Fruit fly (Drosophila melanogaster) whole organism, prepupa: ENCODE measurements around the gene CG6321.

Source experiments
- CG10631 ChIP-seq: fragments of 200-800 bp; sonication (Bioruptor generic); optimal IDR thresholded peaks from 2 replicates; lab custom pipeline; 2016; ENCODE audit warnings: missing biosample characterization, missing genetic modification characterization
- CG11294 ChIP-seq: fragments of 200-800 bp; sonication (Bioruptor generic); IDR thresholded peaks from 2 replicates; pipeline ENCODE4 v1.3.6; 2022; ENCODE audit warnings: missing biosample characterization, missing genetic modification characterization
- CG11762 ChIP-seq: fragments of 200-800 bp; sonication (Bioruptor generic); optimal IDR thresholded peaks from 3 replicates; lab custom pipeline; 2016; ENCODE audit warnings: missing biosample characterization, missing genetic modification characterization; ENCODE audit not compliant: insufficient read depth
- CG15336 ChIP-seq: fragments of 200-800 bp; sonication (Bioruptor generic); IDR thresholded peaks from 2 replicates; pipeline ENCODE4 v1.3.6; 2022; ENCODE audit warnings: missing biosample characterization, missing genetic modification characterization
- CG1621 ChIP-seq: fragments of 200-800 bp; sonication (Bioruptor generic); optimal IDR thresholded peaks from 3 replicates; lab custom pipeline; 2018; ENCODE audit warnings: missing biosample characterization, mild to moderate bottlenecking, missing genetic modification characterization
- CG31627 ChIP-seq: fragments of 200-800 bp; sonication (Bioruptor generic); optimal IDR thresholded peaks from 3 replicates; lab custom pipeline; 2016; ENCODE audit warnings: missing biosample characterization, missing genetic modification characterization
- CG32006 ChIP-seq: fragments of 200-800 bp; sonication (Bioruptor generic); optimal IDR thresholded peaks from 3 replicates; lab custom pipeline; 2017; ENCODE audit warnings: missing biosample characterization, mild to moderate bottlenecking, missing genetic modification characterization
- CG34406 ChIP-seq: fragments of 200-800 bp; sonication (Bioruptor generic); optimal IDR thresholded peaks from 3 replicates; lab custom pipeline; 2016; ENCODE audit warnings: missing biosample characterization, missing genetic modification characterization
- CG3919 ChIP-seq: fragments of 200-800 bp; sonication (Bioruptor generic); optimal IDR thresholded peaks from 3 replicates; lab custom pipeline; 2016; ENCODE audit warnings: missing biosample characterization, missing genetic modification characterization
- CG4318 ChIP-seq: fragments of 200-800 bp; sonication (Bioruptor generic); optimal IDR thresholded peaks from 3 replicates; lab custom pipeline; 2017; ENCODE audit warnings: missing biosample characterization, mild to moderate bottlenecking, missing genetic modification characterization
- CG6276 ChIP-seq: fragments of 200-800 bp; sonication (Bioruptor generic); optimal IDR thresholded peaks from 2 replicates; lab custom pipeline; 2017; ENCODE audit warnings: missing biosample characterization, mild to moderate bottlenecking, missing genetic modification characterization
- CG6808 ChIP-seq: fragments of 200-800 bp; sonication (Bioruptor generic); optimal IDR thresholded peaks from 3 replicates; lab custom pipeline; 2017; ENCODE audit warnings: missing biosample characterization, missing genetic modification characterization, mild to moderate bottlenecking, moderate library complexity, missing genetic modification reagents
- CG6854 ChIP-seq: fragments of 200-800 bp; sonication (Bioruptor generic); optimal IDR thresholded peaks from 2 replicates; lab custom pipeline; 2017; ENCODE audit warnings: missing biosample characterization, mild to moderate bottlenecking, missing genetic modification characterization
- CG7368 ChIP-seq: fragments of 200-800 bp; sonication (Bioruptor generic); optimal IDR thresholded peaks from 3 replicates; lab custom pipeline; 2016; ENCODE audit warnings: missing biosample characterization, missing genetic modification characterization
- CG8632 ChIP-seq: fragments of 200-800 bp; sonication (Bioruptor generic); optimal IDR thresholded peaks from 3 replicates; lab custom pipeline; 2016; ENCODE audit warnings: missing biosample characterization, missing genetic modification characterization
- CG9139 ChIP-seq: fragments of 200-800 bp; sonication (Bioruptor generic); optimal IDR thresholded peaks from 3 replicates; lab custom pipeline; 2017; ENCODE audit warnings: missing biosample characterization, mild to moderate bottlenecking, missing genetic modification characterization
- Eip75B ChIP-seq: fragments of 200-800 bp; sonication (Bioruptor generic); optimal IDR thresholded peaks from 3 replicates; lab custom pipeline; 2016; ENCODE audit warnings: missing biosample characterization, missing genetic modification characterization
- Eip78C ChIP-seq: fragments of 200-800 bp; sonication (Bioruptor generic); peaks from one replicate; lab custom pipeline; 2016; ENCODE audit warnings: missing biosample characterization, missing genetic modification characterization
- Eip93F ChIP-seq: fragments of 200-800 bp; sonication (Bioruptor generic); optimal IDR thresholded peaks from 2 replicates; lab custom pipeline; 2016; ENCODE audit warnings: missing biosample characterization, mild to moderate bottlenecking, missing genetic modification characterization
- Ets21C ChIP-seq: fragments of 200-800 bp; sonication (Bioruptor generic); optimal IDR thresholded peaks from 3 replicates; lab custom pipeline; 2016; ENCODE audit warnings: missing biosample characterization, missing genetic modification characterization
- Ets96B ChIP-seq: fragments of 200-800 bp; optimal IDR thresholded peaks from 2 replicates; lab custom pipeline; 2019; ENCODE audit warnings: missing biosample characterization, mild to moderate bottlenecking, missing genetic modification characterization, moderate library complexity
- Gug ChIP-seq: fragments of 200-800 bp; sonication (Bioruptor generic); IDR thresholded peaks from 2 replicates; pipeline ENCODE4 v1.3.6; 2022; ENCODE audit warnings: missing biosample characterization, missing genetic modification characterization
- Hr4 ChIP-seq: fragments of 200-800 bp; sonication (Bioruptor generic); optimal IDR thresholded peaks from 3 replicates; lab custom pipeline; 2016; ENCODE audit warnings: missing biosample characterization, missing genetic modification characterization
- Lpt ChIP-seq: fragments of 200-800 bp; sonication (Bioruptor generic); optimal IDR thresholded peaks from 3 replicates; lab custom pipeline; 2016; ENCODE audit warnings: missing biosample characterization, missing genetic modification characterization
- Met ChIP-seq: fragments of 200-800 bp; sonication (Bioruptor generic); optimal IDR thresholded peaks from 3 replicates; lab custom pipeline; 2016; ENCODE audit warnings: missing biosample characterization, missing genetic modification characterization
- OdsH ChIP-seq: fragments of 200-800 bp; sonication (Bioruptor generic); optimal IDR thresholded peaks from 3 replicates; lab custom pipeline; 2016; ENCODE audit warnings: missing biosample characterization, missing genetic modification characterization
- Smox ChIP-seq: fragments of 200-800 bp; sonication (Bioruptor generic); optimal IDR thresholded peaks from 3 replicates; lab custom pipeline; 2016; ENCODE audit warnings: missing biosample characterization, missing genetic modification characterization
- Sox15 ChIP-seq: fragments of 200-800 bp; sonication (Bioruptor generic); optimal IDR thresholded peaks from 3 replicates; lab custom pipeline; 2016; ENCODE audit warnings: missing biosample characterization, missing genetic modification characterization
- acj6 ChIP-seq: fragments of 200-800 bp; sonication (Bioruptor generic); optimal IDR thresholded peaks from 3 replicates; lab custom pipeline; 2016; ENCODE audit warnings: missing biosample characterization, missing genetic modification characterization
- dac ChIP-seq: fragments of 200-800 bp; sonication (Bioruptor generic); optimal IDR thresholded peaks from 2 replicates; lab custom pipeline; 2017; ENCODE audit warnings: missing biosample characterization, mild to moderate bottlenecking, missing genetic modification characterization
- dsx ChIP-seq: fragments of 200-800 bp; optimal IDR thresholded peaks from 3 replicates; lab custom pipeline; 2019; ENCODE audit warnings: missing biosample characterization, mild to moderate bottlenecking, missing genetic modification characterization, moderate library complexity; ENCODE audit not compliant: poor library complexity, severe bottlenecking
- eg ChIP-seq: fragments of 200-800 bp; sonication (Bioruptor generic); IDR thresholded peaks from 3 replicates; pipeline ENCODE4 v1.3.6; 2022; ENCODE audit warnings: missing biosample characterization, missing genetic modification characterization
- esn ChIP-seq: fragments of 200-800 bp; sonication (Bioruptor generic); optimal IDR thresholded peaks from 2 replicates; lab custom pipeline; 2016; ENCODE audit warnings: missing biosample characterization, mild to moderate bottlenecking, missing genetic modification characterization, moderate library complexity
- fd59A ChIP-seq: fragments of 200-800 bp; sonication (Bioruptor generic); optimal IDR thresholded peaks from 2 replicates; lab custom pipeline; 2017; ENCODE audit warnings: missing biosample characterization, mild to moderate bottlenecking, missing genetic modification characterization, missing genetic modification reagents
- fd85E ChIP-seq: fragments of 200-800 bp; sonication (Bioruptor generic); optimal IDR thresholded peaks from 3 replicates; lab custom pipeline; 2016; ENCODE audit warnings: missing biosample characterization, missing genetic modification characterization
- fkh ChIP-seq: fragments of 200-800 bp; sonication (Bioruptor generic); optimal IDR thresholded peaks from 3 replicates; lab custom pipeline; 2017; ENCODE audit warnings: missing biosample characterization, mild to moderate bottlenecking, missing genetic modification characterization, moderate library complexity
- lz ChIP-seq: fragments of 200-800 bp; sonication (Bioruptor generic); optimal IDR thresholded peaks from 3 replicates; lab custom pipeline; 2016; ENCODE audit warnings: missing biosample characterization, missing genetic modification characterization
- net ChIP-seq: fragments of 200-800 bp; sonication (Bioruptor generic); optimal IDR thresholded peaks from 3 replicates; lab custom pipeline; 2016; ENCODE audit warnings: missing biosample characterization, missing genetic modification characterization
- spab ChIP-seq: fragments of 200-800 bp; sonication (Bioruptor generic); optimal IDR thresholded peaks from 2 replicates; lab custom pipeline; 2017; ENCODE audit warnings: missing biosample characterization, mild to moderate bottlenecking, missing genetic modification characterization, missing genetic modification reagents
- ss ChIP-seq, 2 experiments: fragments of 200-800 bp; sonication (Bioruptor generic); optimal IDR thresholded peaks; 2 replicates in 1 of 2; 3 replicates in 1 of 2; lab custom pipeline; 2017 to 2018; ENCODE audit warnings: mild to moderate bottlenecking in 2 of 2, missing biosample characterization in 2 of 2, missing genetic modification characterization in 2 of 2, moderate library complexity in 1 of 2
- svp ChIP-seq: fragments of 200-800 bp; sonication (Bioruptor generic); peaks from one replicate; lab custom pipeline; 2016; ENCODE audit warnings: missing biosample characterization, missing genetic modification characterization
- topi ChIP-seq: fragments of 200-800 bp; sonication (Bioruptor generic); optimal IDR thresholded peaks from 3 replicates; lab custom pipeline; 2016; ENCODE audit warnings: missing biosample characterization, missing genetic modification characterization
- vri ChIP-seq: fragments of 200-800 bp; sonication (Bioruptor generic); optimal IDR thresholded peaks from 3 replicates; lab custom pipeline; 2016; ENCODE audit warnings: missing biosample characterization, mild to moderate bottlenecking, missing genetic modification characterization

The CG6321 gene

DNA sequence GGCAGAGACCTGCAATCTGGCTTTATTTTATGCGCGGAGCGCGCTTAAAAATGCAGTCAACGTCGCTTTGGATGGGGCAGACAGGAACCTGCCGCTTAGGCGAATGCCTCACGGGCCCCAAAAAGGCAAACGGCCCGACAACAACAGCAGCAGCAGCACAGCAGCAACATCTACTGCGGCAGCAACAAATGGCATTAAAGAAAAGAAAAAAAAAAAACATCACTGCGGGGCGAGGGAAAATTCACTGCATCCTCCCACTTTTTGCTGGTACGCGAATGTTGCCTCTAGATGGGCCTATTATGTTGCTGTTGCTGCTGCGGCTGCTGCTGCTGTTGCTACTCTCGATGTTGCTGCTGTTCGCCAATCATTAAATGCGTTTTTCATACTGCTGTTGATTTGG lies 39.1 kb downstream of the CG6321 start:
- TF ChIP-seq Lpt (no peak), CG6808 (GFP tag; lab: Kevin White, UChicago) (peak; percentile 32), CG6854 (peak; percentile 30), CG6276 (GFP tag; lab: Kevin White, UChicago) (no peak), dsx (GFP tag; lab: Kevin White, UChicago) (peak; percentile 39), ss (GFP tag; optimal IDR thresholded peaks at IDR 0.05; lab: Kevin White, UChicago) (peak in 1 of 2 experiments; percentile 34), svp (GFP tag; lab: Kevin White, UChicago) (peak; percentile 28), eg (GFP tag; lab: Robert Waterston, UW) (0 out of 3 replicates have a peak, but pooled peaks have one; percentile 3), esn (GFP tag; lab: Kevin White, UChicago) (no peak), vri (GFP tag; lab: Kevin White, UChicago) (no peak)

DNA sequence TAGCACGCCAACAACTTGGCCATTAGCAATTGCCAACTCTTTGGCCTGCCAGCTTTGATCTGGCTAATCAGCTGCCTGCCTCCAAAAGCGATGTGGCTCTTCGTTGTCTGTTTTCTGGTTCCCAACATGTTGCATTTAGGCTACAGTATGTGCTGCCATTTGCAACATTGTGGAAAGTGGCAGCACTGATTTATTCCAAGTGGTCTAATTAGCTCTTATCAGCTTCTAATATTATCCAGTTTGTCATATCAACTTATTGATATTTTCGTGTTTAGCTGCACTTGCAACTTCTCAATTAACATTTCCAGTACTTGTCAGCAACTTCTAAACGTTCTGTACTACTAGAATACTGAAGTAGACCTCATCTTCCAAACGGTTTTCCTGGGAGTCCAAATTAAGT lies 41.0 kb downstream of the CG6321 start:
- TF ChIP-seq CG15336 (GFP tag; lab: Robert Waterston, UW) = no peak
- TF ChIP-seq Sox15 (GFP tag; lab: Kevin White, UChicago) = no peak
- TF ChIP-seq Eip78C (GFP tag; lab: Kevin White, UChicago) = no peak
- no peak for TF ChIP-seq CG7368
- TF ChIP-seq CG6276 (GFP tag; lab: Kevin White, UChicago) = no peak
- TF ChIP-seq net (GFP tag; lab: Kevin White, UChicago) = no peak
- no peak for TF ChIP-seq esn (GFP tag; lab: Kevin White, UChicago)
- no peak for TF ChIP-seq CG3919 (GFP tag; lab: Kevin White, UChicago)
- TF ChIP-seq CG1621 = no peak
- TF ChIP-seq Gug (GFP tag; lab: Robert Waterston, UW) = no peak
- no peak for TF ChIP-seq topi (GFP tag; lab: Kevin White, UChicago)
- TF ChIP-seq Lpt = no peak
- no peak for TF ChIP-seq Ets96B (tag; lab: Kevin White, UChicago)
- no peak for TF ChIP-seq CG34406 (GFP tag; lab: Kevin White, UChicago)
- TF ChIP-seq CG11762 (GFP tag; lab: Kevin White, UChicago) = no peak
- TF ChIP-seq fkh (GFP tag; lab: Kevin White, UChicago) = no peak
- no peak for TF ChIP-seq CG4318 (GFP tag; lab: Kevin White, UChicago)
- TF ChIP-seq Ets21C (GFP tag; lab: Kevin White, UChicago) = no peak

DNA sequence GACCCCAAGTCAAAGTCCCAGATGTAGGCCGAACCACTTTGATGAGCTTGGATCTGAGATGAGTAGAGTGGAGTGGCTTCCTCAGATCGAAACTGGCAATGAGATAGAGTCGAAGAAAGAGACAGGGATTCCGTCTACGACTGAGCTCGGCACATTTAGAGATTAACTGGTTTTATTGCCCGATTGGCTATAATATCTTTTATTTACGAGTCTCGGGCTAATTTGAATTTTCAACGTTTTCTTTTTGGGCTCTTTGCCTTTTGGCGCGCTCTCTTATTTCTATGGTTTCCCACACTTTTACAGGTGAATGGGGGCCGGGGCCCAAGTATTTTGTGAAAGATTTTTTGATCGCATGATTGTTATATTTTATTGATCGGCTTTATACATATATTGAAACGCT lies 45.8 kb downstream of the CG6321 start:
- TF ChIP-seq OdsH (no peak), ss (GFP tag; optimal IDR thresholded peaks at IDR 0.05; lab: Kevin White, UChicago) (no peak), CG8632 (no peak)

DNA sequence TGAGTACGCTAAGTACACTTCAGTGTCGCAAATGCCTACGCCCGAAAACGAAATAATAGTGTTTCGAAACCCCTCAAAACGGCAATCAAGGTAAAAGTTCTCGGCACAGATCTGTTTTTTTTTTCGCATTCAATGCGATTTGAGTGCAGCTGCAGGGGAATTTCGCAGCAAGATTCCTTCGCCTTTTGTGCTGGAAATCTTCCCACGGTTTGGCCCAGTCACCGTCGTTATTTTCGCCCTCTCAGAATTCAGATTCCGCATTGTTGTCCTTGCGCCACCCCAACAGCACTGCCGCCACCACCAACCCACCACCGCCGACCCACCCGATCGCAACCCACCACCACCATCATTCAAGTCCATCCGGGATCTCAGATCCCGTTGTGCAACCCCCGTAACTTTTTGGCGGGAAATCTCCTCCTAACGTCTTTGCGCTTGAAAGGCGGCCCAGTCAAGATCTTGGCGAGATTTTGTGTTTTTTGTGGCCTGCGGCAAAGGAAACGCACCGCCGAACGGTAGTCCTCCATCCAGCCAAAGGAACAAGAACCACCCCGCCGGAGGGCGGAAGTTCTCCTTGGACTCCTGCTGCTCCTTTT lies 49.3 kb downstream of the CG6321 start:
- no peak for TF ChIP-seq vri (GFP tag; lab: Kevin White, UChicago)
- no peak for TF ChIP-seq Hr4 (GFP tag; lab: Kevin White, UChicago)

DNA sequence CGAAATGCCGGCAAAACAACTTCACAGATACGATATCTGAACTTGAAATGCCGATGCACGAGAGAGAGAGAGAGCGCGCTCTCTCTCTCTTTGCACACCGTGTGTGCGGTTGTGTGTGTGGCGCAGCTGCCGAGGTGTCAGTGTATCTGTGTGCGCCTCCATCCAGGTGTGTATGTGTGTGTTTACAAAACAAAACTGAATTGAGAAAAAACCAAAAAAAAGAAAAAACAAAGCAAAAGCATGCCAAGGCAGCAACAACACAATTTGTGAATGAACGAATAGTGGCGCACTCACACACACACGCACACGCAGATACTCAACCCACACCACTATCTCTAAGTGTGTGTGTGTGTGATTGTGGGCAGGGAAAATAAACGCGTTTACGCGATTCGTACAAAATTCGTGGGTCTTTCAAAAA lies 50.6 kb downstream of the CG6321 start:
- peak; percentile 94 for TF ChIP-seq net (GFP tag; lab: Kevin White, UChicago)
- TF ChIP-seq fd59A = peak; percentile 84
- TF ChIP-seq Eip78C (GFP tag; lab: Kevin White, UChicago) = peak; percentile 93
- peak; percentile 46 for TF ChIP-seq lz (GFP tag; lab: Kevin White, UChicago)
- TF ChIP-seq svp (GFP tag; lab: Kevin White, UChicago) = peak; percentile 84
- peak; percentile 90 for TF ChIP-seq dac (GFP tag; lab: Kevin White, UChicago)
- peak; percentile 93 for TF ChIP-seq CG15336 (GFP tag; lab: Robert Waterston, UW)
- peak; percentile 90 for TF ChIP-seq fd85E (GFP tag; lab: Kevin White, UChicago)
- peak; percentile 95 for TF ChIP-seq CG9139 (GFP tag; lab: Kevin White, UChicago)
- TF ChIP-seq CG31627 (GFP tag; lab: Kevin White, UChicago) = no peak
- peak; percentile 76 for TF ChIP-seq CG11294 (GFP tag; lab: Robert Waterston, UW)
- peak; percentile 71 for TF ChIP-seq CG10631 (GFP tag; lab: Kevin White, UChicago)
- TF ChIP-seq Smox (GFP tag; lab: Kevin White, UChicago) = peak; percentile 45
- TF ChIP-seq spab (GFP tag; lab: Kevin White, UChicago) = peak; percentile 96
- peak; percentile 70 for TF ChIP-seq topi (GFP tag; lab: Kevin White, UChicago)
- peak; percentile 68 for TF ChIP-seq acj6
- peak; percentile 51 for TF ChIP-seq Met (GFP tag; lab: Kevin White, UChicago)
- TF ChIP-seq Eip75B (GFP tag; lab: Kevin White, UChicago) = peak; percentile 89
- peak; percentile 93 for TF ChIP-seq CG1621
- peak; percentile 91 for TF ChIP-seq CG8632
- peak; percentile 36 for TF ChIP-seq Eip93F
- TF ChIP-seq CG32006 (GFP tag; lab: Kevin White, UChicago) = peak; percentile 87
